Fruit fly (Drosophila melanogaster): ENCODE data around the gene CG7488.

Gene CG7488

dm6 chr3R:12960929-12961855, 34.2 kb upstream of the CG7488 start, which contains the start of gene Spc25 (continued):
- TF ChIP-seq scrt (GFP tag; optimal IDR thresholded peaks at IDR 0.05): no peak
- TF ChIP-seq tup (GFP tag; optimal IDR thresholded peaks at IDR 0.05): no peak
- peak; percentile 95 for TF ChIP-seq knrl (GFP tag; IDR thresholded peaks at IDR 0.05; ENCODE audit: partially characterized antibody)
- TF ChIP-seq prd (optimal IDR thresholded peaks at IDR 0.05): no peak
- peak; percentile 80 for TF ChIP-seq prd (GFP tag; IDR thresholded peaks at IDR 0.05)
- TF ChIP-seq CG10366 (GFP tag; IDR thresholded peaks at IDR 0.05): peak; percentile 54
- 0 out of 2 replicates have a peak, but pooled peaks have one; percentile 17 for TF ChIP-seq CG6689 (GFP tag; IDR thresholded peaks at IDR 0.05)
- TF ChIP-seq dmrt99B (tag; optimal IDR thresholded peaks at IDR 0.05): no peak
- TF ChIP-seq CG1792 (GFP tag; optimal IDR thresholded peaks at IDR 0.05): peak; percentile 41
- TF ChIP-seq pnt (GFP tag; optimal IDR thresholded peaks at IDR 0.05): peak; percentile 65
- no peak for TF ChIP-seq CG32767 (GFP tag; IDR thresholded peaks at IDR 0.05)
- no peak for TF ChIP-seq en (GFP tag; optimal IDR thresholded peaks at IDR 0.05)
- peak; percentile 65 for TF ChIP-seq pho (GFP tag; optimal IDR thresholded peaks at IDR 0.05)
- peak; percentile 60 for TF ChIP-seq tx (GFP tag; optimal IDR thresholded peaks at IDR 0.05)
- TF ChIP-seq Fer2 (tag; optimal IDR thresholded peaks at IDR 0.05): no peak
- no peak for TF ChIP-seq kni (GFP tag; optimal IDR thresholded peaks at IDR 0.05)
- no peak for TF ChIP-seq CG6683 (GFP tag; optimal IDR thresholded peaks at IDR 0.05)
- no peak for TF ChIP-seq CkIIα-i1 (GFP tag; IDR thresholded peaks at IDR 0.05)
- peak; percentile 94 for TF ChIP-seq Med (GFP tag)
- no peak for TF ChIP-seq CG5953 (GFP tag; IDR thresholded peaks at IDR 0.05)
- peak; percentile 70 for TF ChIP-seq CG8290 (GFP tag; optimal IDR thresholded peaks at IDR 0.05)
- peak in 1 of 2 experiments; percentile 37 for TF ChIP-seq CG8290 (tag; optimal IDR thresholded peaks at IDR 0.05)
- no peak for TF ChIP-seq CG1647 (GFP tag; optimal IDR thresholded peaks at IDR 0.05)
- no peak for TF ChIP-seq CG17385 (GFP tag; optimal IDR thresholded peaks at IDR 0.05)
- TF ChIP-seq pzg (GFP tag; optimal IDR thresholded peaks at IDR 0.05): peak; percentile 91
- no peak for TF ChIP-seq HHEX (GFP tag; optimal IDR thresholded peaks at IDR 0.05)
- no peak for TF ChIP-seq CG12104 (GFP tag; optimal IDR thresholded peaks at IDR 0.05)
- TF ChIP-seq nerfin-1 (tag; optimal IDR thresholded peaks at IDR 0.05): no peak
- no peak for TF ChIP-seq Ssrp (tag; optimal IDR thresholded peaks at IDR 0.05)
- TF ChIP-seq Dp (GFP tag; optimal IDR thresholded peaks at IDR 0.05): peak; percentile 76
- TF ChIP-seq Side (GFP tag; optimal IDR thresholded peaks at IDR 0.05): peak; percentile 67
- TF ChIP-seq CG17361 (GFP tag; IDR thresholded peaks at IDR 0.05): no peak
- TF ChIP-seq CG18619 (GFP tag; optimal IDR thresholded peaks at IDR 0.05): no peak
- TF ChIP-seq grau (tag; optimal IDR thresholded peaks at IDR 0.05): no peak
- TF ChIP-seq ssp (GFP tag; IDR thresholded peaks at IDR 0.05): peak; percentile 43
- no peak for TF ChIP-seq Hmr (GFP tag; optimal IDR thresholded peaks at IDR 0.05)
- TF ChIP-seq Hand (GFP tag; optimal IDR thresholded peaks at IDR 0.05): no peak
- no peak for TF ChIP-seq Awh (GFP tag; IDR thresholded peaks at IDR 0.05)
- TF ChIP-seq CG10147 (GFP tag; optimal IDR thresholded peaks at IDR 0.05): no peak
- TF ChIP-seq ab (GFP tag; optimal IDR thresholded peaks at IDR 0.05): no peak
- peak; percentile 79 for TF ChIP-seq ERR (GFP tag; optimal IDR thresholded peaks at IDR 0.05)
- TF ChIP-seq Mes4 (GFP tag; optimal IDR thresholded peaks at IDR 0.05): peak; percentile 55
- peak; percentile 88 for TF ChIP-seq rib (GFP tag; IDR thresholded peaks at IDR 0.05)
- peak; percentile 75; the same call in 1 of the 4 replicates for TF ChIP-seq chinmo (GFP tag; IDR thresholded peaks at IDR 0.05; ENCODE audit: partially characterized antibody)
- peak; percentile 87 for TF ChIP-seq Sin3A (optimal IDR thresholded peaks at IDR 0.05)
- TF ChIP-seq fd102C (GFP tag; optimal IDR thresholded peaks at IDR 0.05): no peak
- TF ChIP-seq Ptx1 (GFP tag; IDR thresholded peaks at IDR 0.05): 0 out of 2 replicates have a peak, but pooled peaks have one; percentile 39
- peak; percentile 30 for TF ChIP-seq YL-1 (GFP tag; optimal IDR thresholded peaks at IDR 0.05)
- TF ChIP-seq CG10462 (GFP tag; optimal IDR thresholded peaks at IDR 0.05): no peak
- no peak; the same call in 1 of the 2 replicates for TF ChIP-seq onecut (GFP tag; IDR thresholded peaks at IDR 0.05)

Data from whole organism, embryonic.